ENCODE assay signal across 5 worm cellular contexts in genomic region chrV:6658765-6659164, ce11.
TF ChIP-seq lines count a peak whose summit lies in the region.

No protein-coding gene starts in this region.

TF ChIP-seq in whole organism, L1 larva, 84 proteins besides CTCF, POLR2A, EP300 and RAD21 (continued from another document and continues in another):
- TF ChIP-seq mdl-1 (tag; optimal IDR thresholded peaks at IDR 0.05; lab: Kevin White, UChicago) (peak in 1 of 2 experiments; percentile 46), F16B12.6 (tag; optimal IDR thresholded peaks at IDR 0.05; lab: Kevin White, UChicago) (no peak), isw-1 (GFP tag; IDR thresholded peaks at IDR 0.05; lab: Robert Waterston, UW) (peak; percentile 36), dpl-1 (GFP tag; optimal IDR thresholded peaks at IDR 0.05; lab: Kevin White, UChicago) (peak in 1 of 3 experiments; percentile 41), ceh-88 (GFP tag; IDR thresholded peaks at IDR 0.05; lab: Robert Waterston, UW) (no peak), rnt-1 (tag; optimal IDR thresholded peaks at IDR 0.05; lab: Kevin White, UChicago) (peak; percentile 26), lin-14 (GFP tag; optimal IDR thresholded peaks at IDR 0.05; lab: Kevin White, UChicago) (peak; percentile 84), nhr-19 (GFP tag; conservative IDR thresholded peaks at IDR 0.05; lab: Robert Waterston, UW) (peak; percentile 26), elt-3 (tag; optimal IDR thresholded peaks at IDR 0.05; lab: Kevin White, UChicago) (no peak), unc-98 (GFP tag; IDR thresholded peaks at IDR 0.05; lab: Robert Waterston, UW) (no peak), nhr-20 (tag; optimal IDR thresholded peaks at IDR 0.05; lab: Kevin White, UChicago) (peak; percentile 8), vab-15 (tag; optimal IDR thresholded peaks at IDR 0.05; lab: Kevin White, UChicago) (no peak), efl-1 (optimal IDR thresholded peaks at IDR 0.05; lab: Kevin White, UChicago) (peak in 1 of 2 experiments; percentile 30), efl-1 (GFP tag; optimal IDR thresholded peaks at IDR 0.05 in 1 of 2; lab: Kevin White, UChicago) (peak in 1 of 2 experiments; percentile 3), lsy-2 (tag; optimal IDR thresholded peaks at IDR 0.05; lab: Kevin White, UChicago) (peak in 1 of 2 experiments; percentile 51), sox-4 (tag; optimal IDR thresholded peaks at IDR 0.05; lab: Kevin White, UChicago) (no peak), ceh-82 (tag; optimal IDR thresholded peaks at IDR 0.05; lab: Kevin White, UChicago) (peak; percentile 72 to 99 (median 91)), pag-3 (tag; optimal IDR thresholded peaks at IDR 0.05; lab: Kevin White, UChicago; ENCODE audit: borderline replicate concordance, insufficient read depth) (no peak), ama-1 (optimal IDR thresholded peaks at IDR 0.05; lab: Kevin White, UChicago) (no peak), tbx-2 (tag; optimal IDR thresholded peaks at IDR 0.05; lab: Kevin White, UChicago) (peak; percentile 53), skn-1 (tag; optimal IDR thresholded peaks at IDR 0.05; lab: Kevin White, UChicago) (no peak), C04F5.9 (tag; optimal IDR thresholded peaks at IDR 0.05; lab: Kevin White, UChicago) (no peak), nhr-76 (tag; optimal IDR thresholded peaks at IDR 0.05; lab: Kevin White, UChicago) (no peak), egl-13 (tag; optimal IDR thresholded peaks at IDR 0.05; lab: Kevin White, UChicago) (peak; percentile 58), nhr-47 (tag; optimal IDR thresholded peaks at IDR 0.05; lab: Kevin White, UChicago) (peak; percentile 63), mep-1 (tag; optimal IDR thresholded peaks at IDR 0.05; lab: Kevin White, UChicago) (peak; percentile 23)

TF ChIP-seq in whole organism, L2 larva, 48 proteins besides CTCF, POLR2A, EP300 and RAD21 (continued from another document and continues in another):
- TF ChIP-seq lin-11 (tag; optimal IDR thresholded peaks at IDR 0.05; lab: Kevin White, UChicago) (peak; percentile 54), sem-4 (tag; optimal IDR thresholded peaks at IDR 0.05; lab: Kevin White, UChicago) (no peak), skn-1 (tag; optimal IDR thresholded peaks at IDR 0.05; lab: Kevin White, UChicago) (no peak), crh-2 (tag; optimal IDR thresholded peaks at IDR 0.05; lab: Kevin White, UChicago) (peak; percentile 1), nhr-11 (tag; optimal IDR thresholded peaks at IDR 0.05; lab: Kevin White, UChicago) (no peak), fos-1 (tag; optimal IDR thresholded peaks at IDR 0.05; lab: Kevin White, UChicago) (peak; percentile 38), lin-39 (tag; optimal IDR thresholded peaks at IDR 0.05; lab: Kevin White, UChicago) (no peak), nhr-25 (tag; optimal IDR thresholded peaks at IDR 0.05; lab: Kevin White, UChicago) (no peak), C34F6.9 (tag; optimal IDR thresholded peaks at IDR 0.05; lab: Kevin White, UChicago) (peak; percentile 52), nhr-23 (tag; optimal IDR thresholded peaks at IDR 0.05; lab: Kevin White, UChicago) (no peak), aly-2 (tag; optimal IDR thresholded peaks at IDR 0.05; lab: Kevin White, UChicago) (no peak), lin-13 (GFP tag; optimal IDR thresholded peaks at IDR 0.05; lab: Kevin White, UChicago) (peak; percentile 9), elt-3 (tag; optimal IDR thresholded peaks at IDR 0.05; lab: Kevin White, UChicago) (no peak), ztf-4 (tag; optimal IDR thresholded peaks at IDR 0.05; lab: Kevin White, UChicago) (no peak), nhr-6 (tag; optimal IDR thresholded peaks at IDR 0.05; lab: Kevin White, UChicago) (no peak), sma-3 (GFP tag; optimal IDR thresholded peaks at IDR 0.05; lab: Kevin White, UChicago) (no peak), snpc-4 (tag; optimal IDR thresholded peaks at IDR 0.05; lab: Kevin White, UChicago) (peak; percentile 60), ama-1 (optimal IDR thresholded peaks at IDR 0.05; lab: Kevin White, UChicago) (no peak), ztf-11 (tag; optimal IDR thresholded peaks at IDR 0.05; lab: Kevin White, UChicago) (no peak), nhr-237 (tag; optimal IDR thresholded peaks at IDR 0.05; lab: Kevin White, UChicago) (no peak), ceh-82 (tag; optimal IDR thresholded peaks at IDR 0.05; lab: Kevin White, UChicago) (peak; percentile 88), unc-62 (GFP tag; optimal IDR thresholded peaks at IDR 0.05; lab: Kevin White, UChicago) (no peak), nhr-10 (tag; optimal IDR thresholded peaks at IDR 0.05; lab: Kevin White, UChicago) (no peak), blmp-1 (tag; optimal IDR thresholded peaks at IDR 0.05; lab: Kevin White, UChicago; ENCODE audit: insufficient read depth) (no peak), nhr-77 (tag; optimal IDR thresholded peaks at IDR 0.05; lab: Kevin White, UChicago) (no peak), Y55F3AM.14 (GFP tag; optimal IDR thresholded peaks at IDR 0.05; lab: Kevin White, UChicago) (peak; percentile 42), ztf-1 (GFP tag; conservative IDR thresholded peaks at IDR 0.05; lab: Robert Waterston, UW) (no peak), ceh-16 (tag; optimal IDR thresholded peaks at IDR 0.05; lab: Kevin White, UChicago) (no peak), mbf-1 (tag; optimal IDR thresholded peaks at IDR 0.05; lab: Kevin White, UChicago) (no peak)

TF ChIP-seq in whole organism, L4 larva, 104 proteins besides CTCF, POLR2A, EP300 and RAD21 (continued from another document):
- TF ChIP-seq mxl-3 (GFP tag; optimal IDR thresholded peaks at IDR 0.05; lab: Kevin White, UChicago) (peak; percentile 24), hlh-30 (tag; optimal IDR thresholded peaks at IDR 0.05; lab: Kevin White, UChicago; ENCODE audit: insufficient read depth) (peak; percentile 85), Y48G9A.11 (GFP tag; IDR thresholded peaks at IDR 0.05; lab: Robert Waterston, UW) (0 out of 2 replicates have a peak, but pooled peaks have one; percentile 24), ces-1 (GFP tag; optimal IDR thresholded peaks at IDR 0.05; lab: Kevin White, UChicago) (no peak), mep-1 (tag; optimal IDR thresholded peaks at IDR 0.05; lab: Kevin White, UChicago) (peak; percentile 57), T20F7.1 (GFP tag; optimal IDR thresholded peaks at IDR 0.05; lab: Kevin White, UChicago) (no peak), fkh-10 (GFP tag; optimal IDR thresholded peaks at IDR 0.05; lab: Kevin White, UChicago) (peak; percentile 69), lsy-2 (tag; optimal IDR thresholded peaks at IDR 0.05; lab: Kevin White, UChicago) (peak in 1 of 2 experiments; percentile 19), madf-5 (GFP tag; IDR thresholded peaks at IDR 0.05; lab: Robert Waterston, UW) (no peak), F37D6.2 (tag; optimal IDR thresholded peaks at IDR 0.05; lab: Kevin White, UChicago) (peak; percentile 30), aha-1 (tag; lab: Kevin White, UChicago) (peak; percentile 85), lin-13 (GFP tag; optimal IDR thresholded peaks at IDR 0.05; lab: Kevin White, UChicago) (no peak), dmd-6 (GFP tag; IDR thresholded peaks at IDR 0.05; lab: Robert Waterston, UW) (peak; percentile 30; the same call in 1 of the 2 replicates), hmg-1.1 (GFP tag; IDR thresholded peaks at IDR 0.05; lab: Robert Waterston, UW) (peak; percentile 73), nhr-102 (tag; optimal IDR thresholded peaks at IDR 0.05; lab: Kevin White, UChicago) (no peak), vab-7 (GFP tag; IDR thresholded peaks at IDR 0.05; lab: Robert Waterston, UW) (peak; percentile 24; the same call in 1 of the 2 replicates), set-16 (GFP tag; IDR thresholded peaks at IDR 0.05; lab: Robert Waterston, UW) (peak; percentile 64), hif-1 (tag; optimal IDR thresholded peaks at IDR 0.05; lab: Kevin White, UChicago) (peak in 1 of 2 experiments; percentile 62), nhr-77 (tag; optimal IDR thresholded peaks at IDR 0.05; lab: Kevin White, UChicago) (no peak)

TF ChIP-seq in whole organism, late embryonic, 69 proteins besides CTCF, POLR2A, EP300 and RAD21 (continued from another document):
- TF ChIP-seq unc-42 (tag; optimal IDR thresholded peaks at IDR 0.05; lab: Kevin White, UChicago) (peak; percentile 44), lim-6 (tag; optimal IDR thresholded peaks at IDR 0.05; lab: Kevin White, UChicago) (no peak), ceh-14 (tag; optimal IDR thresholded peaks at IDR 0.05; lab: Kevin White, UChicago) (peak; percentile 78), dmd-4 (tag; optimal IDR thresholded peaks at IDR 0.05; lab: Kevin White, UChicago; ENCODE audit: borderline replicate concordance) (no peak), ttx-3 (tag; optimal IDR thresholded peaks at IDR 0.05; lab: Kevin White, UChicago) (no peak)
TF ChIP-seq in whole organism, late embryonic: peak in this region for 9.

TF ChIP-seq in whole organism, young adult, 124 proteins besides CTCF, POLR2A, EP300 and RAD21 (continued from another document):
- TF ChIP-seq ztf-26 (tag; optimal IDR thresholded peaks at IDR 0.05; lab: Kevin White, UChicago) (no peak), dox-1 (GFP tag; IDR thresholded peaks at IDR 0.05; lab: Robert Waterston, UW) (peak; percentile 31; the same call in 1 of the 2 replicates), chd-7 (tag; optimal IDR thresholded peaks at IDR 0.05; lab: Kevin White, UChicago) (peak; percentile 32), zfh-2 (GFP tag; conservative IDR thresholded peaks at IDR 0.05; lab: Robert Waterston, UW) (peak; percentile 91), rec-8 (tag; optimal IDR thresholded peaks at IDR 0.05; lab: Kevin White, UChicago) (no peak), hlh-12 (tag; optimal IDR thresholded peaks at IDR 0.05; lab: Kevin White, UChicago) (no peak), ztf-3 (GFP tag; optimal IDR thresholded peaks at IDR 0.05; lab: Kevin White, UChicago) (no peak), somi-1 (GFP tag; optimal IDR thresholded peaks at IDR 0.05; lab: Kevin White, UChicago) (peak; percentile 11), him-1 (tag; optimal IDR thresholded peaks at IDR 0.05; lab: Kevin White, UChicago) (no peak), nfya-1 (tag; optimal IDR thresholded peaks at IDR 0.05; lab: Kevin White, UChicago; ENCODE audit: borderline replicate concordance, insufficient read depth) (no peak), cebp-2 (GFP tag; IDR thresholded peaks at IDR 0.05; lab: Robert Waterston, UW) (no peak), F57C9.4 (tag; optimal IDR thresholded peaks at IDR 0.05; lab: Kevin White, UChicago) (no peak), F23B12.7 (tag; optimal IDR thresholded peaks at IDR 0.05; lab: Kevin White, UChicago; ENCODE audit: insufficient read depth) (no peak), mes-4 (tag; optimal IDR thresholded peaks at IDR 0.05; lab: Kevin White, UChicago) (no peak), ccch-3 (GFP tag; optimal IDR thresholded peaks at IDR 0.05; lab: Kevin White, UChicago) (no peak), snpc-1.1 (tag; optimal IDR thresholded peaks at IDR 0.05; lab: Kevin White, UChicago; ENCODE audit: insufficient read depth) (no peak), K12H6.12 (tag; optimal IDR thresholded peaks at IDR 0.05; lab: Kevin White, UChicago) (peak; percentile 46), rcor-1 (GFP tag; IDR thresholded peaks at IDR 0.05; lab: Robert Waterston, UW) (no peak)
